Worm (Caenorhabditis elegans): Measurements from ENCODE around the gene twk-40.
A peak's percentile ranks its signal among the peaks of the same experiment; 100 is the strongest.

The twk-40 gene

DNA sequence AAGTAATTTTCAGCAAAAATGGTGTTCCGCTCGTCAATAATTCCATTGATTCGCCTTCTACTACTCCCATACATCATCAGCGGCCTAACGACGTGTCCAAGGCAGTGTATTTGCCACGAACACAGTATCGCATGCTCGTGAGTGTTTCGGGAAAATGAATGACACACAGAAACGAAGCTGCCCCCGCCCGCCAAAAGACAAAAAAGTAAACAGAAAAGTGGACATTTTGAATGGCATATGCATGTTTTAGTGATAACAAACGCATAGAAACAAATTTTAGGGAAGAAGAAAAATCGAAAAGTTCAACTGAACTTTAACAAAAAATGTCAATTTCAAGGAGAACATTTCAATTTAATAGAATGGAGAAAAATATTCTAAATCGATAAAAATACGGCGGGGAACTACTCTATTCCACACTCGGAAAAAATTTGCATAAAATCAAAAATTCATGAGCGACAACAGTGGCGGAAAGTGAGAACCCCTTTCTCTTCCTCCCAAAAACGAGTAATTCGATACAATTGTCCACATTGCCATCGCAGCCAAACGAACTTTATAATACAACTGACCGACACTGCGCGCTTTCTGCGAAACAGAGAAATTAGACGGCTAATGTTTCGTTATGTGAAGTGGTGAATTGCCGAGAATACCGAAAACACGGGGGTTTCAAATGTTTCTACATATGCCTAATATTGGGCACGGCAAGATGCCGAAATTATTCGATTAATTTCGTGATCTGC is 36.4 kb upstream of the twk-40 start:
- TF ChIP-seq elt-3 (tag; optimal IDR thresholded peaks at IDR 0.05) (no peak), nhr-2 (tag; optimal IDR thresholded peaks at IDR 0.05) (no peak), ces-1 (GFP tag; optimal IDR thresholded peaks at IDR 0.05) (peak; percentile 37)

DNA sequence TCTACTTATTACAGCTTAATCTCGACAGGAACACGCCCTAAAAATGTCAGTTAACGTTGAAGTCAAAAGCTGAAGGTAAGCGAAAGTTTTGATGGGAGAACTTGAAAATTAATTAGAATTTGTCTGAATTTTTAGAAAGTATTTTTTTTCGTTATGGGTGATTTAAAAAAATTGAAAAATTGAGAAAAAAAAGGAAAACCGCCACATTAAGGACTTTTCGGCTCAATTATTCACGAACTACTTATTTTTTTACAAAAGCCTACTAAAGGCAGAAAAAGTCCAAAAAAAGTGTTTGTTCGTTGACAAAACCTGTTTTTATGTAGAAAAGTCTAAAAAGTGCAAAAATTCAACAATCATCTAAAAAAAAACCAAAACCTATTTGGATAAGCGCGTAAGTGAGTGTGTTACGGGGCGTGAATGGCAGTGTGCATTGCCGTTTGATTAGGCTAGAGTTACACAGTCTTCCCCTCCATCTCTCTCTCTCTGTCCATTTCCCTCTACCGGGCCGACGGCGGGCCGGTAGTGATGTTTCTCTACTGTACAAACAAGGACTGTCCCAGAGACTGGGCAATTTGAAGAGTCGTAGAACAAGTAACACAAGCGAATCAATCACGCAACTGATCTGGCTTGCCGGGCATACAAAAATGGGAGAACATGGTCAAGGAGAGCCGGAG is 35.3 kb upstream of the twk-40 start, which contains the start of gene lron-13:
lron-13 (plus strand) TSS at position 15 of the 674 bp plus-strand sequence.
- TF ChIP-seq pha-4 (tag; optimal IDR thresholded peaks at IDR 0.05) (peak; percentile 43), blmp-1 (tag; optimal IDR thresholded peaks at IDR 0.05) (no peak)

DNA sequence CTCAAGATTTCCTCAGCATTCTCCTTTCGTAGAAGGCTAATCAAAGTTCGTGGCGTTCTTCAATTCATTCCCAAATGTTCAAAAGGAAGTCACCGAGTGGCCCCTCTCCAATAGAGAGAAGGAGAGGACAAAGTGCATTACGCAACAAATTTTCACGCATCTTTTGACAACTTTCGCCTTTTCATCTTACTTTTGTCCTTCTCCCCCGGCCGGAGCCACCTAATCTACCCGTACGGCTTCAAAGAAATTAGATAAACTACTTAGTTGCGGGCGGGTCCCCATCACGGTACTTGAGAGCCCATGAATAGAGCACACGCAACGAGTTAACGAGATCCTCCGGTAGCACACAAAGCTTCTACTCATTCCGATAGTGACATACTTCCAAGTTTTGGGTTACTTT is 34.4 kb upstream of the twk-40 start:
- TF ChIP-seq ces-1 (GFP tag; optimal IDR thresholded peaks at IDR 0.05) (peak; percentile 95), flh-1 (GFP tag; optimal IDR thresholded peaks at IDR 0.05) (no peak), pha-4 (tag; optimal IDR thresholded peaks at IDR 0.05) (no peak), elt-1 (tag; optimal IDR thresholded peaks at IDR 0.05; ENCODE audit: borderline replicate concordance, insufficient read depth) (no peak), zip-8 (tag; optimal IDR thresholded peaks at IDR 0.05) (peak; percentile 10), nhr-237 (tag; optimal IDR thresholded peaks at IDR 0.05) (no peak), mls-2 (tag; optimal IDR thresholded peaks at IDR 0.05) (no peak), drap-1 (GFP tag; optimal IDR thresholded peaks at IDR 0.05) (no peak), mab-5 (tag; optimal IDR thresholded peaks at IDR 0.05) (no peak)

DNA sequence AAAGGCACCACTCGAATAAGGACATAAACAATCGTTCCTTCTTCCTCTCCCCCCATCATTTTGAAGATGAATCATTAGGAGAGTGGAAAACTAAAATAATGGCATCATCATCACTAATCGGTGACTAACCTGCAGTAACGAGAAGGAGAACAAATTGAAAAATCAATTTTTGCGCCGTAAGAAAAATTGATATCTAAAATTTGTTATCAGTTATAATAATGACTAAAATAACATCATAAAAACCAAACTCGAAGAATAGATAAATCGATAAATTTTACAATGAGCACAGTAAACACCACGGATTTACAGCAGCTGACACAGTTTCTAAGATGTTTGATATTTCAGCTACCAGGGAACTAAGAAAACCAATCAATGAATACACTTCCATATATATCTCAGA is 33.9 kb upstream of the twk-40 start:
- TF ChIP-seq ces-1 (GFP tag; optimal IDR thresholded peaks at IDR 0.05) = no peak
- no peak for TF ChIP-seq nhr-12 (tag; optimal IDR thresholded peaks at IDR 0.05)
- TF ChIP-seq blmp-1 (tag; optimal IDR thresholded peaks at IDR 0.05) = no peak
- no peak for TF ChIP-seq mls-2 (tag; optimal IDR thresholded peaks at IDR 0.05)
- no peak for TF ChIP-seq hlh-1 (tag; optimal IDR thresholded peaks at IDR 0.05)
- TF ChIP-seq pha-4 (tag; optimal IDR thresholded peaks at IDR 0.05) = no peak
- no peak for TF ChIP-seq M03D4.4 (tag; optimal IDR thresholded peaks at IDR 0.05)
- TF ChIP-seq sptf-1 (tag; optimal IDR thresholded peaks at IDR 0.05) = no peak
- no peak for TF ChIP-seq nhr-28 (tag; optimal IDR thresholded peaks at IDR 0.05)
- no peak for TF ChIP-seq drap-1 (GFP tag; optimal IDR thresholded peaks at IDR 0.05)
- no peak for TF ChIP-seq ham-2 (GFP tag; optimal IDR thresholded peaks at IDR 0.05)
- no peak for TF ChIP-seq elt-3 (tag; optimal IDR thresholded peaks at IDR 0.05)
- no peak for TF ChIP-seq lin-32 (GFP tag; optimal IDR thresholded peaks at IDR 0.05)
- no peak for TF ChIP-seq mep-1 (tag; optimal IDR thresholded peaks at IDR 0.05)

DNA sequence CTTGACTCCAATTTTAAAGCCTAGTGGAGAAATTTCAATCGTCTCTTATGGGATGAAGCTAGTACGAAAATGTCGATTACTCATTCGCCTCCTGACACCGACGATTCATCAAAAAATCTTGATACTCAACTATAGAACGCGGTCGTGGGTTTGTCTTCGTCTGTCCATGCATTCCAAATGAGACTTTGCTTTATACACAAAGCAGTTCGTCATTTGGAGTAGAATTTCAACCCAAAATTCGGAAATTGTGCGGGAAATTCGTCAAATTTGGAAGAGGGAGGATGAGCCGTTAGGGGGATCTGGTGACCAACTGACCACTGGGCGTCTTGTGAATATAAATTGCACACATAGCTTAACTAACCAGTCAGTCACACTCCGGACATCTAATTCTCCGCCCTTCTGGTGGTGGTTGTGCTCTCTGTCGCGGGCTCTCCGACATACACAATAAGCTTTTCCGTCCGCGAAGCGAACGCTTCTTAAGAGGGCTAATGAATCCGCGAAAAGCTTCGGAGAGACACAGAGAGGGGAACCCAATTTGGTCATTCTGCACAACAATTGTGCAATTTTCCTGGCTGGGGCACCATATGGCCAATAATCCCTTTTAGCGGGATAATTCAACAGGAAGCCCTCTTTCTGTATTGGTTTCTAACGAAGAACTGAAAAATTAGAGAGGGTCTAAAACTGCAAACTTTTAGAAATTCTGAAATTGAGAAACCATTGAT is 33.0 kb upstream of the twk-40 start:
- peak; percentile 36 for TF ChIP-seq lin-32 (GFP tag; optimal IDR thresholded peaks at IDR 0.05)
- peak; percentile 64 for TF ChIP-seq mls-2 (tag; optimal IDR thresholded peaks at IDR 0.05)
- TF ChIP-seq ces-1 (GFP tag; optimal IDR thresholded peaks at IDR 0.05) = peak; percentile 97
- TF ChIP-seq nhr-28 (tag; optimal IDR thresholded peaks at IDR 0.05) = no peak
- peak; percentile 67 for TF ChIP-seq cnd-1 (tag; optimal IDR thresholded peaks at IDR 0.05)
- no peak for TF ChIP-seq elt-1 (tag; optimal IDR thresholded peaks at IDR 0.05; ENCODE audit: borderline replicate concordance, insufficient read depth)
- peak; percentile 63 for TF ChIP-seq sptf-1 (tag; optimal IDR thresholded peaks at IDR 0.05)

DNA sequence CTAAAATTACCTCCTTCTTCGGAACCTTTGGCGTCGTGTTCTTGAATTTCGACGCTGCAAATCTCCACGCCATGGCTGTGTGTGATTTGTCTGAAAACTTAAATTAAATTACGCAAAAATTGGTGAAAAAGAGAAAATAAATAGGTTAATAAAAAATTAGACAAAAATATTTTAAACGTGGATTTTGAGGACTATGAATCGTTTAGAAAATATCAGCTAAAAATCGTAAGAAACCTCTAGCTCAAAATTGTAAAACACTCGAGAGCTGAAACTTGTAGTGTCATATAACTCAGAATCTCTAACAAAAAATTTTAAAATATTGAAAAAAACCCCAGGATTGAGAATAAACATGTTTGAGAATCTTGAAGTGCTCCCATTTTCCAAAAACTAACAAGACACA is 31.7 kb upstream of the twk-40 start, which contains the start of gene pod-1:
pod-1 (minus strand) TSS at position 101 of the 400 bp plus-strand sequence.
- TF ChIP-seq pha-4 (tag; optimal IDR thresholded peaks at IDR 0.05) (no peak), ham-2 (GFP tag; optimal IDR thresholded peaks at IDR 0.05) (no peak)

DNA sequence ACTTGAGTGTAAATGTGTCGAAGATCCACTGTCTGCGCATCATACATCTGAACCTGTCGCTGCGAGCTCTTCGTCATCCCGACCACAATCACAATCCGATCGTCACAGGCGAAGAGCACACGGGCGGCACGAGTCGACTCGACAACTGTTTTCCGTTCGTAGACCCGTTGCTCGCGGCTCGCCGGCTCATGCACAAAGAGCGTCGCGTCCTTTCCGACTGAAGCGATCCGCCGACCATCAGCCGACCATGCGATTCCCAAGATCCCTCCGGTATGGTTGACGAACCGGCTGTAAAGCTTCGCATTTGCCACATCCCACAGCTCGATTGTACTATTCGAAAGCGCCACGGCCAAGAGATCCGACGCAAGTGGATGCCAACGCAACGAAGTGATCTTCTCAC is 26.2 kb upstream of the twk-40 start:
- TF ChIP-seq mep-1 (tag; optimal IDR thresholded peaks at IDR 0.05) (no peak), nhr-12 (tag; optimal IDR thresholded peaks at IDR 0.05) (no peak), sptf-1 (tag; optimal IDR thresholded peaks at IDR 0.05) (no peak), mls-2 (tag; optimal IDR thresholded peaks at IDR 0.05) (no peak), cnd-1 (tag; optimal IDR thresholded peaks at IDR 0.05) (no peak), unc-120 (tag; optimal IDR thresholded peaks at IDR 0.05; ENCODE audit: poor library complexity, severe bottlenecking) (no peak), nhr-28 (tag; optimal IDR thresholded peaks at IDR 0.05) (no peak), elt-3 (tag; optimal IDR thresholded peaks at IDR 0.05) (no peak), pha-4 (tag; optimal IDR thresholded peaks at IDR 0.05) (no peak), blmp-1 (tag; optimal IDR thresholded peaks at IDR 0.05) (no peak), ceh-43 (GFP tag; optimal IDR thresholded peaks at IDR 0.05) (no peak), flh-1 (GFP tag; optimal IDR thresholded peaks at IDR 0.05) (no peak), tbx-8 (GFP tag; optimal IDR thresholded peaks at IDR 0.05) (no peak), M03D4.4 (tag; optimal IDR thresholded peaks at IDR 0.05) (no peak), unc-39 (tag; optimal IDR thresholded peaks at IDR 0.05) (no peak), zip-8 (tag; optimal IDR thresholded peaks at IDR 0.05) (no peak)

All from whole organism, mixed stage, embryonic.